Worm (Caenorhabditis elegans) whole organism, L3 larva: ENCODE results near the gene sre-5.

Source experiments
- R02D3.7 ChIP-seq: fragments of 150-350 bp; optimal IDR thresholded peaks from 2 replicates; lab custom pipeline; 2014; ENCODE audit warnings: missing biosample characterization, missing genetic modification characterization
- ZK546.5 ChIP-seq: sonication (generic microtip); optimal IDR thresholded peaks from 2 replicates; lab custom pipeline; 2017; ENCODE audit warnings: missing biosample characterization, missing genetic modification characterization
- aly-2 ChIP-seq: fragments of 150-350 bp; optimal IDR thresholded peaks from 2 replicates; lab custom pipeline; 2014; ENCODE audit warnings: missing biosample characterization, missing genetic modification characterization
- ama-1 ChIP-seq: fragments of 150-350 bp; optimal IDR thresholded peaks from 2 replicates; lab custom pipeline; 2018
- ceh-28 ChIP-seq: fragments of 150-350 bp; optimal IDR thresholded peaks from 2 replicates; lab custom pipeline; 2014; ENCODE audit warnings: missing biosample characterization, missing genetic modification reagents, missing genetic modification characterization
- ceh-82 ChIP-seq: fragments of 150-350 bp; optimal IDR thresholded peaks from 2 replicates; lab custom pipeline; 2014; ENCODE audit warnings: missing biosample characterization, missing genetic modification characterization
- ceh-9 ChIP-seq: sonication (generic microtip); optimal IDR thresholded peaks from 2 replicates; lab custom pipeline; 2018; ENCODE audit warnings: missing biosample characterization, missing genetic modification characterization
- daf-12 ChIP-seq: fragments of 150-350 bp; optimal IDR thresholded peaks from 2 replicates; lab custom pipeline; 2014; ENCODE audit warnings: missing biosample characterization, missing genetic modification reagents, missing genetic modification characterization
- egl-27 ChIP-seq: sonication (generic microtip); optimal IDR thresholded peaks from 4 replicates; lab custom pipeline; 2017; ENCODE audit warnings: missing biosample characterization, missing genetic modification reagents, missing genetic modification characterization
- egl-5 ChIP-seq: fragments of 150-350 bp; optimal IDR thresholded peaks from 2 replicates; lab custom pipeline; 2017; ENCODE audit warnings: missing biosample characterization, missing genetic modification reagents, missing genetic modification characterization, inconsistent platforms
- elt-2 ChIP-seq: sonication (generic microtip); optimal IDR thresholded peaks from 2 replicates; lab custom pipeline; 2016; ENCODE audit warnings: missing genetic modification reagents, mild to moderate bottlenecking, missing genetic modification characterization, missing compliant biosample characterization
- elt-3 ChIP-seq, 3 experiments: fragments of 150-350 bp in 1 of 3; sonication (generic microtip) in 2 of 3; optimal IDR thresholded peaks; 2 replicates in 2 of 3; 4 replicates in 1 of 3; lab custom pipeline; 2014 to 2017; ENCODE audit warnings: missing biosample characterization in 3 of 3, missing genetic modification characterization in 3 of 3
- eor-1 ChIP-seq, 2 experiments: fragments of 150-350 bp; optimal IDR thresholded peaks; 2 replicates each; lab custom pipeline; 2014 to 2018; ENCODE audit warnings: missing biosample characterization in 2 of 2, missing genetic modification characterization in 2 of 2
- fkh-10 ChIP-seq: sonication (generic microtip); optimal IDR thresholded peaks from 2 replicates; lab custom pipeline; 2017; ENCODE audit warnings: missing biosample characterization, missing genetic modification reagents, missing genetic modification characterization
- fkh-2 ChIP-seq: fragments of 150-350 bp; optimal IDR thresholded peaks from 2 replicates; lab custom pipeline; 2014; ENCODE audit warnings: missing biosample characterization, missing genetic modification reagents, missing genetic modification characterization
- fos-1 ChIP-seq: fragments of 150-350 bp; optimal IDR thresholded peaks from 2 replicates; lab custom pipeline; 2014; ENCODE audit warnings: missing biosample characterization, missing genetic modification characterization
- hmg-11 ChIP-seq: sonication (generic microtip); optimal IDR thresholded peaks from 2 replicates; lab custom pipeline; 2016; ENCODE audit warnings: missing genetic modification characterization, missing compliant biosample characterization
- jun-1 ChIP-seq: fragments of 150-350 bp; optimal IDR thresholded peaks from 2 replicates; lab custom pipeline; 2014; ENCODE audit warnings: missing biosample characterization, missing genetic modification reagents, missing genetic modification characterization
- lin-15B ChIP-seq: fragments of 150-350 bp; optimal IDR thresholded peaks from 2 replicates; lab custom pipeline; 2014; ENCODE audit warnings: missing biosample characterization, missing genetic modification characterization
- lin-39 ChIP-seq: fragments of 150-350 bp; optimal IDR thresholded peaks from 2 replicates; lab custom pipeline; 2018; ENCODE audit warnings: missing biosample characterization, missing genetic modification reagents, missing genetic modification characterization
- lsy-12 ChIP-seq: sonication (generic microtip); optimal IDR thresholded peaks from 2 replicates; lab custom pipeline; 2016; ENCODE audit warnings: mild to moderate bottlenecking, missing genetic modification characterization, missing compliant biosample characterization
- mdl-1 ChIP-seq: fragments of 150-350 bp; optimal IDR thresholded peaks from 2 replicates; lab custom pipeline; 2014; ENCODE audit warnings: missing biosample characterization, missing genetic modification characterization
- mml-1 ChIP-seq: fragments of 150-350 bp; sonication (generic microtip); optimal IDR thresholded peaks from 3 replicates; lab custom pipeline; 2014; ENCODE audit warnings: missing biosample characterization, missing genetic modification characterization
- nfya-1 ChIP-seq: sonication (generic microtip); optimal IDR thresholded peaks from 2 replicates; lab custom pipeline; 2017; ENCODE audit warnings: missing genetic modification characterization, mild to moderate bottlenecking, missing compliant biosample characterization, antibody characterized with exemption, moderate library complexity; ENCODE audit not compliant: insufficient read depth
- nhr-11 ChIP-seq: fragments of 150-350 bp; optimal IDR thresholded peaks from 2 replicates; lab custom pipeline; 2014; ENCODE audit warnings: missing biosample characterization, missing genetic modification characterization
- nhr-23 ChIP-seq: fragments of 150-350 bp; optimal IDR thresholded peaks from 2 replicates; lab custom pipeline; 2014; ENCODE audit warnings: missing biosample characterization, missing genetic modification reagents, missing genetic modification characterization
- nhr-237 ChIP-seq: fragments of 150-350 bp; optimal IDR thresholded peaks from 2 replicates; lab custom pipeline; 2014; ENCODE audit warnings: missing biosample characterization, missing genetic modification characterization
- nhr-25 ChIP-seq: sonication (generic microtip); optimal IDR thresholded peaks from 2 replicates; lab custom pipeline; 2017; ENCODE audit warnings: missing biosample characterization, missing genetic modification characterization
- nhr-28 ChIP-seq: fragments of 150-350 bp; optimal IDR thresholded peaks from 2 replicates; lab custom pipeline; 2014; ENCODE audit warnings: missing biosample characterization, missing genetic modification characterization
- nhr-43 ChIP-seq: sonication (generic microtip); optimal IDR thresholded peaks from 2 replicates; lab custom pipeline; 2016; ENCODE audit warnings: mild to moderate bottlenecking, missing genetic modification characterization, missing compliant biosample characterization; ENCODE audit not compliant: poor library complexity, severe bottlenecking
- nhr-67 ChIP-seq: fragments of 150-350 bp; optimal IDR thresholded peaks from 2 replicates; lab custom pipeline; 2014; ENCODE audit warnings: missing biosample characterization, missing genetic modification characterization
- nhr-76 ChIP-seq: fragments of 150-350 bp; sonication (generic microtip); optimal IDR thresholded peaks from 5 replicates; lab custom pipeline; 2014; ENCODE audit warnings: missing biosample characterization, missing genetic modification characterization
- nhr-77 ChIP-seq: fragments of 150-350 bp; optimal IDR thresholded peaks from 2 replicates; lab custom pipeline; 2014; ENCODE audit warnings: missing biosample characterization, missing genetic modification characterization
- pha-4 ChIP-seq: fragments of 150-350 bp; optimal IDR thresholded peaks from 2 replicates; lab custom pipeline; 2014; ENCODE audit warnings: missing biosample characterization, missing genetic modification reagents, missing genetic modification characterization
- sea-2 ChIP-seq: fragments of 150-350 bp; sonication (generic microtip); optimal IDR thresholded peaks from 4 replicates; lab custom pipeline; 2014; ENCODE audit warnings: missing biosample characterization, missing genetic modification reagents, missing genetic modification characterization
- snpc-4 ChIP-seq: fragments of 150-350 bp; optimal IDR thresholded peaks from 2 replicates; lab custom pipeline; 2014; ENCODE audit warnings: missing biosample characterization, missing genetic modification characterization
- unc-39 ChIP-seq: sonication (generic microtip); optimal IDR thresholded peaks from 4 replicates; lab custom pipeline; 2017; ENCODE audit warnings: missing biosample characterization, missing genetic modification characterization
- unc-62 ChIP-seq: fragments of 150-350 bp; sonication (generic microtip); optimal IDR thresholded peaks from 4 replicates; lab custom pipeline; 2014; ENCODE audit warnings: missing biosample characterization, missing genetic modification reagents, missing genetic modification characterization
- zag-1 ChIP-seq: fragments of 150-350 bp; optimal IDR thresholded peaks from 2 replicates; lab custom pipeline; 2014; ENCODE audit warnings: missing biosample characterization, missing genetic modification characterization
- ztf-4 ChIP-seq: fragments of 150-350 bp; optimal IDR thresholded peaks from 2 replicates; lab custom pipeline; 2014; ENCODE audit warnings: missing biosample characterization, missing genetic modification characterization

Gene sre-5

DNA sequence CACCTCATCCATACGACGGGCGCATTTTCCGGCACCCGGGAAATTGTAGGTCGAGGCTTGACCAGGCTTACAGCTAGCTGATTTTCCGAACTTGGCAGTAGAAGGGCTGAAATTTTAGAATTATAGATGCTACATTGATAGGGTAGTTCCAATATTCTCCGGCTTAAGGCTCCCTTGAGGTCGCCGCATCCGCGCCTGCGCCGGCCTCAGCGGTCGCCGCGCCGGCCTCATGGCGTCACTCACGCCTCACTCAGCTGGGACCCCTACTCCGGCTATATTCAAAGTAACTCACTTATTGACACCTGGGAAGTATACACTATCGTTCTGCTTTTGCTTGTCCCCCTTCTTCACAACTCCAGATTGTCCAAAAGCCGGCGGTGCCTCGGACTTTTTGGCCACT, 39.1 kb downstream of the sre-5 start:
- TF ChIP-seq mdl-1 = no peak
- TF ChIP-seq hmg-11 = no peak
- TF ChIP-seq nhr-23 = no peak
- TF ChIP-seq nhr-11 = no peak
- no peak for TF ChIP-seq fos-1 (tag; lab: Kevin White, UChicago)
- no peak for TF ChIP-seq unc-62 (GFP tag; lab: Kevin White, UChicago)
- TF ChIP-seq elt-2 (tag; lab: Kevin White, UChicago) = no peak
- TF ChIP-seq nhr-25 (tag; lab: Kevin White, UChicago) = no peak
- TF ChIP-seq fkh-2 = no peak
- no peak for TF ChIP-seq nhr-28 (tag; lab: Kevin White, UChicago)
- TF ChIP-seq jun-1 = no peak
- no peak for TF ChIP-seq ceh-82 (tag; lab: Kevin White, UChicago)
- TF ChIP-seq nhr-77 = no peak
- TF ChIP-seq, all 47 proteins: peak for 0

DNA sequence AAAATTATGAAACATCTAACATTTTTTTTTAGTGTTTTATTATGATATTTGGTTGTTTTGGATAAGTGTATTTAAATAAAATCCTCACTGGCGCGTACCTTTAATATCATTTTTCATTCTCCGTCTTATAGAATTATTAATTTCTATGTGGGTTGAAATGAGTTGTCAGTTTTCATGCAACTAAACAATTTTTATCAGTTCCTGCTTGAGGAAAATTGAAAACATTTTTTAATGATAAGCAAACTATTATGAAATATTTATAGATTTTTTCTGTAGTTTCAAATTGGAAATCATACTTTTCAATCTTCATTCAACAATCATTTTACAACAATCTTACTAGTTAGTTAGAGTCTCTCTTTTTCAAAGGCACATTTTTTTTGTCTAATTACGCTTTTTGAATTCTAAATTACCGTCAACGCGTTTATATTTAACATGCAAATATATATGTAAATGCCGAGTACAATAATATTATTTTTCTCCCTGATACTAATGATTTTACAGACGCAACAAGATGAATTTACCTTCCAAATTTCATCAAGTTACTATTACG, 41.4 kb downstream of the sre-5 start, which contains the start of the genes Y37E11B.10 and kgb-2:
TSS of gene Y37E11B.10 (minus strand) at position 182 of the 550 bp plus-strand sequence.
TSS of gene kgb-2 (plus strand) at position 500 of the 550 bp plus-strand sequence.
- no peak for TF ChIP-seq nhr-23
- TF ChIP-seq ama-1 = no peak
- TF ChIP-seq elt-2 (tag; lab: Kevin White, UChicago) = peak; percentile 59

DNA sequence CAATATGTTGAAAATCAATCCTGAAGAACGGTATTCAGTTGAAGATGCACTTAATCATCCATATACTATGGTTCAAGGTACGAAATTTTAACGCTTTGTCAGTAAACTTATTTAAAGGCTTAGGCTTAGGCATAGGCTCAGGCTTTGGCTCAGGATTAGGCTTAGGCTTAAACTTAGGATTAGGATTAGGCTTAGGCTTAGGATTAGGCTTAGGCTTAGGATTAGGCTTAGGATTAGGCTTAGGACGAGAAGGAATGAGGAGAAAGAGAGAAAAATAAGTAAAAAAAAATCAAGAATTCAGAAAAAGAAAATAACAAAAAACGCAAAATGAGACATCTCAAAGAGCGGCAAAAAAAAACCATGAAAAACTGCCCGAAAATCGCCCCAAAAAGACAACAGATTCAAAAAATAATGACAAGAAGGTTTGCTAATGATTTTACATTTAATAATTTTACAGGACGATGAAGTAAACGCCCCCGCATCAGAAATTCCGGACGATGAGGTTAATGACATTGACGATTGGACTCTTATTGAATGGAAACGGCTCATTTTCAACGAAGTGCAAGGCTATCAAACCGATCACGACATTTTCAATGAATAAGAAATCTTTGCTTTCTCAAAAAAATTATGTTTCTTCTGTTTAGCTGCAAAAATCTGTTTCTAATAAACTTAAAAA, 43.7 kb downstream of the sre-5 start:
- peak; percentile 18 for TF ChIP-seq elt-2 (tag; lab: Kevin White, UChicago)
- TF ChIP-seq daf-12 (tag; lab: Kevin White, UChicago) = no peak

DNA sequence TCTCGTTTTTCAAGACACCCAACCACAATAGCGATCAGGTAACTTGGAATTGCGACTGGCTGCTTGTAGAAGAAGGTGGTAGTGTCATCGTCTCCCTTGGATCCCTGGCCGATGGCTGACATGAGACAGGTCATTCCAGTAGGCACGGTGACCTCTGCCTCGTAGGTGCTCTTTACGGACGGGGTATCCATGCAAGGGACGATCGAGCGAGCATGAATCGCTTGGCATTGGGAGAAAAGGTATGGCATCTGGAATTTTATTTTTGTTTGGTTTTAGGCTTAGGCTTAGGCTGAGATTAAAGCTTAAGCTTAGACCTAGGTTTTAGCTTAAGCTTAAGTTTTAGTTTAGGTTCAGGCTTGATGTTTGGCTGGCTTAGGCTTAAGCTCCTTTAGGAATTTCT, 46.0 kb downstream of the sre-5 start:
- TF ChIP-seq nhr-25 (tag; lab: Kevin White, UChicago) (no peak), elt-3 (tag; optimal IDR thresholded peaks at IDR 0.05; lab: Kevin White, UChicago) (no peak), egl-27 (tag; lab: Kevin White, UChicago) (no peak), R02D3.7 (tag; lab: Kevin White, UChicago) (no peak), fkh-10 (GFP tag; lab: Kevin White, UChicago) (no peak), lin-39 (tag; lab: Kevin White, UChicago) (no peak), unc-39 (tag; lab: Kevin White, UChicago) (no peak), ceh-82 (tag; lab: Kevin White, UChicago) (no peak), ztf-4 (tag; lab: Kevin White, UChicago) (no peak), nhr-28 (tag; lab: Kevin White, UChicago) (no peak), aly-2 (tag; lab: Kevin White, UChicago) (no peak), unc-62 (GFP tag; lab: Kevin White, UChicago) (no peak), elt-2 (tag; lab: Kevin White, UChicago) (no peak), nfya-1 (tag; lab: Kevin White, UChicago) (no peak), fkh-2 (no peak), ceh-28 (tag; lab: Kevin White, UChicago) (no peak), egl-5 (tag; lab: Kevin White, UChicago) (no peak), nhr-76 (tag; lab: Kevin White, UChicago) (no peak), jun-1 (no peak)

DNA sequence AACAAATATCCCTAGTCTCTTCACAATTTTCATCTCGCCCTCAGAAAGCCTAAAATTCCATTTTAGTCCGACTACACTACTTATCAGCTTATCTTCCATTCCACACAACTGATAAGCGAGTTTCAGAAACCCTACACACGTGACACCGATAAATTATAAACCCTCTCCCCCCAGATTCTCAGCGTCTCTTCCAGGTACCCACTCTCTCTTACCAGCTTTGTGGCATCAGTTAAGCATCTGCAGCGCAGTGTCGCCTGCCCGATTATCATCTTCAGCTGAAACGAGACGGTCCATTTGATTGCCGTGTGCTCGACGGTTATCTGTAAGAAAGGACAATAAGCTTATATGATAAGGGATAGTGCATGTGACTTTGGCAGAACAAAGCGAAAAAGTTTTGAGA, 46.8 kb downstream of the sre-5 start:
- TF ChIP-seq ceh-82 (tag; lab: Kevin White, UChicago) = no peak
- TF ChIP-seq nhr-28 (tag; lab: Kevin White, UChicago) = no peak
- TF ChIP-seq nfya-1 (tag; lab: Kevin White, UChicago) = no peak
- TF ChIP-seq lin-39 (tag; lab: Kevin White, UChicago) = no peak
- TF ChIP-seq lsy-12 (tag; lab: Kevin White, UChicago) = no peak
- no peak for TF ChIP-seq ceh-28 (tag; lab: Kevin White, UChicago)
- TF ChIP-seq mdl-1 = peak; percentile 43
- TF ChIP-seq nhr-25 (tag; lab: Kevin White, UChicago) = no peak
- TF ChIP-seq fkh-10 (GFP tag; lab: Kevin White, UChicago) = no peak
- TF ChIP-seq fos-1 (tag; lab: Kevin White, UChicago) = no peak
- TF ChIP-seq mml-1 = no peak
- no peak for TF ChIP-seq daf-12 (tag; lab: Kevin White, UChicago)
- TF ChIP-seq lin-15B (tag; lab: Kevin White, UChicago) = no peak
- TF ChIP-seq nhr-67 (tag; lab: Kevin White, UChicago) = no peak
- TF ChIP-seq elt-3 (tag; optimal IDR thresholded peaks at IDR 0.05; lab: Kevin White, UChicago) = no peak
- no peak for TF ChIP-seq ztf-4 (tag; lab: Kevin White, UChicago)
- TF ChIP-seq sea-2 (GFP tag; lab: Kevin White, UChicago) = no peak
- TF ChIP-seq egl-27 (tag; lab: Kevin White, UChicago) = peak; percentile 22
- no peak for TF ChIP-seq ZK546.5 (tag; lab: Kevin White, UChicago)
- no peak for TF ChIP-seq fkh-2
- TF ChIP-seq nhr-23 = no peak
- TF ChIP-seq eor-1 (tag; optimal IDR thresholded peaks at IDR 0.05; lab: Kevin White, UChicago) = no peak
- no peak for TF ChIP-seq snpc-4
- TF ChIP-seq nhr-237 (tag; lab: Kevin White, UChicago) = no peak
- no peak for TF ChIP-seq egl-5 (tag; lab: Kevin White, UChicago)
- TF ChIP-seq jun-1 = peak; percentile 90
- TF ChIP-seq zag-1 = no peak
- peak; percentile 13 for TF ChIP-seq pha-4 (tag; lab: Kevin White, UChicago)
- TF ChIP-seq nhr-43 = no peak
- TF ChIP-seq nhr-77 = no peak
- TF ChIP-seq ceh-9 (tag; lab: Kevin White, UChicago) = no peak
- no peak for TF ChIP-seq unc-39 (tag; lab: Kevin White, UChicago)
